Worm (Caenorhabditis elegans) whole organism, L1 larva: ENCODE data around the gene clec-132.

ENCODE experiments used
- C16A3.4 ChIP-seq: fragments of 150-350 bp; optimal IDR thresholded peaks from 2 replicates; lab custom pipeline; 2014; ENCODE audit warnings: missing biosample characterization, missing genetic modification characterization
- aly-2 ChIP-seq: fragments of 150-350 bp; optimal IDR thresholded peaks from 2 replicates; lab custom pipeline; 2014; ENCODE audit warnings: missing biosample characterization, missing genetic modification characterization
- efl-3 ChIP-seq: fragments of 200-800 bp; sonication (Bioruptor generic); optimal IDR thresholded peaks from 2 replicates; lab custom pipeline; 2018; ENCODE audit warnings: mild to moderate bottlenecking, missing genetic modification characterization, missing compliant biosample characterization
- elt-2 ChIP-seq: sonication (generic microtip); optimal IDR thresholded peaks from 2 replicates; lab custom pipeline; 2016; ENCODE audit warnings: missing genetic modification characterization, mild to moderate bottlenecking, inconsistent platforms, missing compliant biosample characterization, missing genetic modification reagents
- elt-3 ChIP-seq, 6 experiments: fragments of 150-350 bp in 1 of 6; sonication (generic microtip); optimal IDR thresholded peaks; 2 replicates each; lab custom pipeline; 2017 to 2018; ENCODE audit warnings: missing biosample characterization in 6 of 6, missing genetic modification characterization in 6 of 6, inconsistent platforms in 1 of 6
- fkh-10 ChIP-seq: sonication (generic microtip); optimal IDR thresholded peaks from 2 replicates; lab custom pipeline; 2017; ENCODE audit warnings: missing biosample characterization, missing genetic modification reagents, missing genetic modification characterization
- fos-1 ChIP-seq: fragments of 150-350 bp; optimal IDR thresholded peaks from 2 replicates; lab custom pipeline; 2014; ENCODE audit warnings: missing biosample characterization, missing genetic modification characterization
- lin-15B ChIP-seq: fragments of 150-350 bp; sonication (generic microtip); optimal IDR thresholded peaks from 3 replicates; lab custom pipeline; 2014; ENCODE audit warnings: missing biosample characterization, missing genetic modification characterization
- mdl-1 ChIP-seq, 2 experiments: fragments of 150-350 bp; optimal IDR thresholded peaks; 2 replicates each; lab custom pipeline; 2014 to 2017; ENCODE audit warnings: missing biosample characterization in 2 of 2, missing genetic modification characterization in 2 of 2, inconsistent platforms in 1 of 2
- nhr-71 ChIP-seq: sonication (generic microtip); optimal IDR thresholded peaks from 2 replicates; lab custom pipeline; 2016; ENCODE audit warnings: mild to moderate bottlenecking, missing genetic modification characterization, moderate library complexity, missing compliant biosample characterization
- pag-3 ChIP-seq: sonication (generic microtip); optimal IDR thresholded peaks from 2 replicates; lab custom pipeline; 2017; ENCODE audit warnings: missing genetic modification characterization, mild to moderate bottlenecking, missing compliant biosample characterization, antibody characterized with exemption, borderline replicate concordance; ENCODE audit not compliant: insufficient read depth
- snpc-4 ChIP-seq: fragments of 150-350 bp; optimal IDR thresholded peaks from 2 replicates; lab custom pipeline; 2014; ENCODE audit warnings: missing biosample characterization, missing genetic modification characterization

- no peak for TF ChIP-seq elt-2 (tag; lab: Kevin White, UChicago)
- no peak for TF ChIP-seq lin-15B (tag; lab: Kevin White, UChicago)
- TF ChIP-seq efl-3 (GFP tag; lab: Kevin White, UChicago): no peak
- no peak for TF ChIP-seq fkh-10 (GFP tag; lab: Kevin White, UChicago)
- TF ChIP-seq fos-1 (tag; lab: Kevin White, UChicago): no peak
- TF ChIP-seq elt-3 (tag; optimal IDR thresholded peaks at IDR 0.05; lab: Kevin White, UChicago): no peak
- no peak for TF ChIP-seq mdl-1 (tag; optimal IDR thresholded peaks at IDR 0.05; lab: Kevin White, UChicago)
- no peak for TF ChIP-seq nhr-71 (tag; lab: Kevin White, UChicago)
- TF ChIP-seq pag-3 (tag; lab: Kevin White, UChicago): no peak
- no peak for TF ChIP-seq aly-2 (tag; lab: Kevin White, UChicago)
- TF ChIP-seq snpc-4 (tag; lab: Kevin White, UChicago): no peak
- TF ChIP-seq C16A3.4: no peak
Measured at ce11 chrII:3579767-3580166, 2.9 kb downstream of the clec-132 start, which contains the start of gene clec-134.
